Fruit fly (Drosophila melanogaster) whole organism, adult: ENCODE measurements around the gene Cyp4c3.

Experiments
- CG11617 ChIP-seq: fragments of 200-800 bp; sonication (Bioruptor generic); optimal IDR thresholded peaks from 2 replicates; lab custom pipeline; 2017; ENCODE audit warnings: mild to moderate bottlenecking, missing biosample characterization, missing genetic modification reagents, missing genetic modification characterization
- CG12768 ChIP-seq: fragments of 200-800 bp; sonication (Bioruptor generic); optimal IDR thresholded peaks from 2 replicates; lab custom pipeline; 2017; ENCODE audit warnings: missing biosample characterization, missing genetic modification characterization, mild to moderate bottlenecking, moderate library complexity, missing genetic modification reagents
- CG14711 ChIP-seq: fragments of 200-800 bp; sonication (Bioruptor generic); optimal IDR thresholded peaks from 2 replicates; lab custom pipeline; 2018; ENCODE audit warnings: missing biosample characterization, mild to moderate bottlenecking, missing genetic modification characterization, moderate library complexity
- CG1620 ChIP-seq: fragments of 200-800 bp; sonication (Bioruptor generic); optimal IDR thresholded peaks from 2 replicates; lab custom pipeline; 2016; ENCODE audit warnings: missing biosample characterization, missing genetic modification characterization
- CG33017 ChIP-seq: fragments of 200-800 bp; sonication (Bioruptor generic); optimal IDR thresholded peaks from 2 replicates; lab custom pipeline; 2018; ENCODE audit warnings: missing biosample characterization, mild to moderate bottlenecking, missing genetic modification characterization, moderate library complexity
- CG5204 ChIP-seq: fragments of 200-800 bp; sonication (Bioruptor generic); optimal IDR thresholded peaks from 2 replicates; lab custom pipeline; 2016; ENCODE audit warnings: missing biosample characterization, missing genetic modification characterization
- CG7045 ChIP-seq: fragments of 200-800 bp; sonication (Bioruptor generic); optimal IDR thresholded peaks from 2 replicates; lab custom pipeline; 2017; ENCODE audit warnings: missing biosample characterization, mild to moderate bottlenecking, missing genetic modification characterization
- CG7101 ChIP-seq: fragments of 200-800 bp; sonication (Bioruptor generic); optimal IDR thresholded peaks from 2 replicates; lab custom pipeline; 2018; ENCODE audit warnings: missing biosample characterization, mild to moderate bottlenecking, missing genetic modification characterization, moderate library complexity
- Clk ChIP-seq: fragments of 200-800 bp; sonication (Bioruptor generic); optimal IDR thresholded peaks from 2 replicates; lab custom pipeline; 2017; ENCODE audit warnings: missing biosample characterization, missing genetic modification characterization
- Crg-1 ChIP-seq: fragments of 200-800 bp; sonication (Bioruptor generic); optimal IDR thresholded peaks from 2 replicates; lab custom pipeline; 2016; ENCODE audit warnings: missing biosample characterization, missing genetic modification characterization
- Hr96 ChIP-seq: fragments of 200-800 bp; sonication (Bioruptor generic); optimal IDR thresholded peaks from 2 replicates; lab custom pipeline; 2016; ENCODE audit warnings: missing biosample characterization, missing genetic modification characterization
- Mnt ChIP-seq: fragments of 200-800 bp; sonication (Bioruptor generic); optimal IDR thresholded peaks from 2 replicates; lab custom pipeline; 2016; ENCODE audit warnings: missing biosample characterization, mild to moderate bottlenecking, missing genetic modification characterization
- bab1 ChIP-seq: fragments of 200-800 bp; sonication (Bioruptor generic); optimal IDR thresholded peaks from 3 replicates; lab custom pipeline; 2019; ENCODE audit warnings: missing biosample characterization, mild to moderate bottlenecking, missing genetic modification characterization, moderate library complexity
- cic ChIP-seq: fragments of 200-800 bp; sonication (Bioruptor generic); optimal IDR thresholded peaks from 2 replicates; lab custom pipeline; 2017; ENCODE audit warnings: missing biosample characterization, mild to moderate bottlenecking, missing genetic modification characterization, moderate library complexity
- cnc ChIP-seq, 2 experiments: fragments of >200 bp; optimal IDR thresholded peaks; 2 replicates each; lab custom pipeline; 2017
- kay ChIP-seq: fragments of 200-800 bp; sonication (Bioruptor generic); peaks from one replicate; lab custom pipeline; 2016; ENCODE audit warnings: missing biosample characterization, missing genetic modification characterization, borderline replicate concordance
- ovo ChIP-seq: fragments of 200-800 bp; sonication (Bioruptor generic); optimal IDR thresholded peaks from 2 replicates; lab custom pipeline; 2016; ENCODE audit warnings: missing biosample characterization, missing genetic modification characterization
- pad ChIP-seq: fragments of 200-800 bp; sonication (Bioruptor generic); optimal IDR thresholded peaks from 3 replicates; lab custom pipeline; 2017; ENCODE audit warnings: missing biosample characterization, missing genetic modification characterization, mild to moderate bottlenecking, moderate library complexity, missing genetic modification reagents
- tj ChIP-seq: fragments of 200-800 bp; sonication (Bioruptor generic); optimal IDR thresholded peaks from 3 replicates; lab custom pipeline; 2017; ENCODE audit warnings: missing biosample characterization, mild to moderate bottlenecking, missing genetic modification characterization, moderate library complexity
- toe ChIP-seq: fragments of 200-800 bp; sonication (Bioruptor generic); optimal IDR thresholded peaks from 2 replicates; lab custom pipeline; 2016; ENCODE audit warnings: missing biosample characterization, missing genetic modification characterization

Gene Cyp4c3

DNA sequence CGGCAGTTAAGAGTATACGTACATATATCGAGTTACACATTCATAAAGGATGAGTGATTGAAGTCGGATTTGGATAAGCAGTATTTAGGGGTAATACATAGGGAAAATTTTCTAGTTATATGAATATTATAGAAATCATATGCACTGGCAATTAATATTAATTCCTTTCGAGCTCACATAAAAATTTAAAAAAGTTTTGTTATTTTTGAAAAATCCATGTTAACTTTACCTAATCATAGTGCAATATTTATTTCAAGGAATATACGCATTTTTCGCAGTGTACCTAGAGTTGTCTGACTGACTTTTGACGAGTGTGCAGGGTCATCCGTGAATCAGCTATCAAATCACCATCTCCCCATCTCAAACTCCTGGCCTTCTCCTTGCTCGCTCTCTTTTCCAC lies 29.4 kb upstream of the Cyp4c3 start:
- no peak for TF ChIP-seq CG7101 (tag; lab: Kevin White, UChicago)
- TF ChIP-seq CG11617: no peak
- no peak for TF ChIP-seq Hr96 (GFP tag; lab: Kevin White, UChicago)
- no peak for TF ChIP-seq CG33017
- TF ChIP-seq CG7045 (GFP tag; lab: Kevin White, UChicago): no peak
- TF ChIP-seq bab1 (GFP tag; lab: Kevin White, UChicago): no peak
- TF ChIP-seq CG5204 (GFP tag; lab: Kevin White, UChicago): no peak

DNA sequence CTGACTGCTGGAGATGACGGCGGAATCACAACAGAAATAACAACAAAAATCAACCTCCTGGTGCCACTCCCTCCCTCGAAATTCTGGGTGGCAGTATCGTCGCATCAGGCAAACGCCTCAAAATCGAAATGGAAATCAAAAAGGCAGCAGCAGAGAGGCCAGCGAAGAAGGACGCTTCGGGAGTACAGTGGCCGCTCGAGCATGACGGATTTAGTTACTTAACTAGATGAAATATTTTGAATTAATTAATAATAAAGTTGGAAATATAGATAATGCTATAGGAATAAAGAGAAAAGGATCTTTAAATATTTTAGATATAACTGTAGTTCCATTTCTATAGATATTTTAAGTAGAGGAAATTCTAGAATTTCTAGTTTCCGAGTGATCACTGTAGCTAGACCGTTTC lies 28.5 kb upstream of the Cyp4c3 start:
- no peak for TF ChIP-seq CG11617
- no peak for TF ChIP-seq CG33017
- TF ChIP-seq CG1620 (GFP tag; lab: Kevin White, UChicago): no peak
- no peak for TF ChIP-seq CG14711 (tag; lab: Kevin White, UChicago)
- no peak for TF ChIP-seq ovo (GFP tag; lab: Kevin White, UChicago)
- TF ChIP-seq cic (GFP tag; lab: Kevin White, UChicago): no peak
- no peak for TF ChIP-seq Clk (GFP tag; lab: Kevin White, UChicago)

dm6 chr3R:30865883-30866282 lies 28.0 kb upstream of the Cyp4c3 start:
- TF ChIP-seq Hr96 (GFP tag; lab: Kevin White, UChicago): no peak
- TF ChIP-seq CG1620 (GFP tag; lab: Kevin White, UChicago): no peak
- no peak for TF ChIP-seq CG5204 (GFP tag; lab: Kevin White, UChicago)
- TF ChIP-seq Clk (GFP tag; lab: Kevin White, UChicago): no peak
- TF ChIP-seq kay (GFP tag; lab: Kevin White, UChicago): no peak
- no peak for TF ChIP-seq Mnt (GFP tag; lab: Kevin White, UChicago)
- TF ChIP-seq ovo (GFP tag; lab: Kevin White, UChicago): no peak
- no peak for TF ChIP-seq CG7101 (tag; lab: Kevin White, UChicago)
- TF ChIP-seq toe (GFP tag; lab: Kevin White, UChicago): no peak
- no peak for TF ChIP-seq tj
- no peak for TF ChIP-seq CG12768 (GFP tag; lab: Kevin White, UChicago)

DNA sequence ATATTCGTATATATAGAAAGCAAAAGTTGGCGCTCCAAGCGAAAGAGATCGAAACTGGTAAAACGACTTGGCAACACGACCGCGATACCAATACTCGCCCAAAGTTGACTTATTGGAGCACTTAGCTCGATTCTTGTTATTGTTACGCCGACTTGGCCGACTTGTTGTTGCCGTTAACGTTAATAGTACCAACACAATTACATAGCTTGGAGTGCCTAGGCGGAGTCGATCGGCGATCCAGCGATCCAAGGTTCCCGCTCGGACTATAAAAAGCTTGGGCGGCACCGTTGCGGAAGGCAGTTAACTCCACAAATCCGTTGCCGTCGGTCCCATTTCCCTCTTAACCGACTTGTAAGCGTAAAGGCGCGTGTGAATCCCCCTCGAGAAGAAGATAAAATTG lies 26.6 kb upstream of the Cyp4c3 start, which contains the start of gene Cpr100A:
Gene Cpr100A, plus strand, starts transcription at position 290 of the 400 bp plus-strand sequence.
- TF ChIP-seq tj (no peak), CG1620 (GFP tag; lab: Kevin White, UChicago) (no peak), CG12768 (GFP tag; lab: Kevin White, UChicago) (no peak), CG14711 (tag; lab: Kevin White, UChicago) (no peak), Mnt (GFP tag; lab: Kevin White, UChicago) (no peak), CG33017 (no peak), bab1 (GFP tag; lab: Kevin White, UChicago) (no peak)

dm6 chr3R:30870317-30870878 lies 23.4 kb upstream of the Cyp4c3 start:
- TF ChIP-seq tj (no peak), bab1 (GFP tag; lab: Kevin White, UChicago) (no peak), CG12768 (GFP tag; lab: Kevin White, UChicago) (no peak), CG5204 (GFP tag; lab: Kevin White, UChicago) (no peak), Clk (GFP tag; lab: Kevin White, UChicago) (no peak), kay (GFP tag; lab: Kevin White, UChicago) (no peak), CG7101 (tag; lab: Kevin White, UChicago) (no peak), ovo (GFP tag; lab: Kevin White, UChicago) (no peak), CG33017 (no peak), CG7045 (GFP tag; lab: Kevin White, UChicago) (no peak), Mnt (GFP tag; lab: Kevin White, UChicago) (no peak), CG14711 (tag; lab: Kevin White, UChicago) (no peak), CG1620 (GFP tag; lab: Kevin White, UChicago) (no peak), Crg-1 (GFP tag; lab: Kevin White, UChicago) (no peak)

DNA sequence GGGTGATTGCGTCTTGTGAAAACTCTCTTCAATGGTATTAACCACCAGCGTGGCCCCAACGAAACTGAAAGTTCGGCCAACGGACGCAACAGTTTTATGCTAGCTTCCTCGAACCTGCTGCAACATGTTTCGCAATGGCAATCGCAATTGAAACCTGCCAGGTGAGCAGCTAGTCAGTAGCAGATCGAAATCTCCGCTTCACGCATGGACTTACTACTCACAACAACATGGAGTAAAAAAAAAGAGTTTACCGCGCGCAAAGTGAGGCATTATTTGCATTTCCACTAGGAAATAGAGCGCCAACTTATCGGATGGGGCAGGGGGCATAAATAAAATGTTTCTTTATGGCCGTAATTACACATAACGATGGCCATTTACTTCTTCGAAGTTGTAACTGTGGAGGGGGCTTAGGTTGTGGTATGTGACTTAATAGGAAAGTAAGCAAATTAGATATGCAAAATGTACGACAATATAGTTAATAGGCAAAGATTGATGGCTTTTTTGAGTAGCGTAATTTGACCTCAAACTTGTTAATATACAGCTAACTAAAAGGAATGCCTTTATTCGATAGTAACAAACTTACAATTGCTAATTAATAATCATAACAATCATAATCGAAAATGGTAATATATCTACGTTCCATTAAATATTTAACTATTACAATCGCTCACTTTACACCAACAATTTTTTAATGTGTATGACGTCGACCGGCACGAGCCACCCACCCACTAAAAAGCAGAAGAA lies 21.4 kb upstream of the Cyp4c3 start, which contains the start of gene CG15545:
Gene CG15545, minus strand, starts transcription at position 51 of the 744 bp plus-strand sequence.
- no peak for TF ChIP-seq CG11617
- TF ChIP-seq tj: no peak
- no peak for TF ChIP-seq Hr96 (GFP tag; lab: Kevin White, UChicago)

DNA sequence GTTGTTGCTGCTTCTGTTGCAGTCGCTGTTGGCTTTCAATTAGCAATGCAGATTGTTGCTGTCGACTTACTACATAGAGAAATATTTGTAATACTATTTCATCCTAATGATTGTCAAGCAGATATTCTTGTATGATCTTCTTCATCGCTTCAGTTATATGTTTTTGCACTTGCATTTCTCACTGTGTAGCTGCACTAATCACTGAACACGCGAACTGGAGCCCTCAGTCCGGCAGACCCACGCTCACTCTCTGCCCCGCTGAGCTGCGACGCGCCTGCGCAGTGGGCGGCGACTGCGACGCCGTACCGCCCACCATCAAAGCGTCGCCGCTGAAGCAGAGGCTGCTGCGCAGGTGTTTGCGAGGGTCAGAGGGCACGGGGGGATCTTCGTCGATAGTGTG lies 19.2 kb upstream of the Cyp4c3 start:
- TF ChIP-seq Hr96 (GFP tag; lab: Kevin White, UChicago) (no peak), CG14711 (tag; lab: Kevin White, UChicago) (no peak), CG7045 (GFP tag; lab: Kevin White, UChicago) (no peak), CG1620 (GFP tag; lab: Kevin White, UChicago) (no peak), CG5204 (GFP tag; lab: Kevin White, UChicago) (no peak), CG11617 (no peak), toe (GFP tag; lab: Kevin White, UChicago) (no peak), CG12768 (GFP tag; lab: Kevin White, UChicago) (no peak), kay (GFP tag; lab: Kevin White, UChicago) (no peak), tj (no peak), CG7101 (tag; lab: Kevin White, UChicago) (no peak), Clk (GFP tag; lab: Kevin White, UChicago) (no peak), cic (GFP tag; lab: Kevin White, UChicago) (no peak), cnc (optimal IDR thresholded peaks at IDR 0.05; lab: Kevin White, UChicago) (no peak), ovo (GFP tag; lab: Kevin White, UChicago) (no peak), Mnt (GFP tag; lab: Kevin White, UChicago) (no peak), bab1 (GFP tag; lab: Kevin White, UChicago) (no peak), Crg-1 (GFP tag; lab: Kevin White, UChicago) (no peak), pad (no peak)
